Worm (Caenorhabditis elegans) whole organism, L4 larva: ENCODE measurements around the gene ceh-23.

Source experiments
- F49E8.2 ChIP-seq: sonication (generic microtip); optimal IDR thresholded peaks from 2 replicates; lab custom pipeline; 2016; ENCODE audit warnings: missing compliant biosample characterization, mild to moderate bottlenecking, missing genetic modification characterization, borderline replicate concordance
- daf-12 ChIP-seq: fragments of 150-350 bp; optimal IDR thresholded peaks from 2 replicates; lab custom pipeline; 2014; ENCODE audit warnings: missing biosample characterization, missing genetic modification reagents, missing genetic modification characterization
- fkh-10 ChIP-seq: fragments of 150-350 bp; optimal IDR thresholded peaks from 2 replicates; lab custom pipeline; 2014; ENCODE audit warnings: missing biosample characterization, missing genetic modification reagents, missing genetic modification characterization
- mdl-1 ChIP-seq, 2 experiments: fragments of 150-350 bp in 1 of 2; sonication (generic microtip) in 1 of 2; optimal IDR thresholded peaks; 2 replicates each; lab custom pipeline; 2014 to 2017; ENCODE audit warnings: missing biosample characterization in 2 of 2, missing genetic modification characterization in 2 of 2
- zag-1 ChIP-seq: fragments of 150-350 bp; optimal IDR thresholded peaks from 2 replicates; lab custom pipeline; 2014; ENCODE audit warnings: missing biosample characterization, missing genetic modification characterization
- zfp-2 ChIP-seq: sonication (generic microtip); optimal IDR thresholded peaks from 2 replicates; lab custom pipeline; 2016; ENCODE audit warnings: mild to moderate bottlenecking, missing genetic modification characterization, missing compliant biosample characterization

ce11 chrIII:7823285-7823684 lies 16.1 kb upstream of the ceh-23 start:
- TF ChIP-seq zag-1 (tag; lab: Kevin White, UChicago): no peak
- TF ChIP-seq zfp-2 (tag; lab: Kevin White, UChicago): no peak
- no peak for TF ChIP-seq F49E8.2
- no peak for TF ChIP-seq daf-12 (tag; lab: Kevin White, UChicago)
- no peak for TF ChIP-seq mdl-1 (tag; optimal IDR thresholded peaks at IDR 0.05; lab: Kevin White, UChicago)
- TF ChIP-seq fkh-10: no peak
